Worm (Caenorhabditis elegans): ENCODE data around the gene snfc-5.

The snfc-5 gene

DNA sequence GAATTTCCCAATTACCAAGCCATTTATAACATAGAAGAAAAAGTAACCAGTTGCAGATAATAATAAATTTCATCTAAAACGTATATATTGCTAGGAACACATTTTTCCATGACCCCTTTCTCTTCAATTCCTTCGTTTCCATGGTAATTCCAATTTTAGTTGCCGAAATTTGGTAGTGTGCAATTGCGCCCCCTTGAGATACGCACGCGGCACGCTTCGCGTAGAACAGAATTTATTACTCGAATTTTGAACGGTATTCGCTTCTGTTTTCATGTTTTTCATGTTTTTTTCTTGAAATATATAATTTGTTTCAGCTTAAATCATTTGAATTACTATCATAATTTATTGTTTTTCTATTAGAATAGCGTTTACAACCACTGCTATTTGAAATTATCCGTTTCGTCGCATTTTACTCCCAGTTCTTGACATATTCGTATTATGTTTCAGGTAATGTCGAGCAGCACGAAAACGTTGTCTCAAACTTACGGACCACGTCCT lies at the start of gene snfc-5, which contains the start of gene R07E5.17:
snfc-5 (plus strand) TSS at position 448 of the 498 bp plus-strand sequence.
R07E5.17 (minus strand) TSS at position 98 of the 498 bp plus-strand sequence.
- peak; percentile 36 for TF ChIP-seq lin-13 (tag; optimal IDR thresholded peaks at IDR 0.05)
- peak; percentile 69 for TF ChIP-seq lsy-2 (tag; optimal IDR thresholded peaks at IDR 0.05)
- peak; percentile 5 for TF ChIP-seq sptf-1 (tag; optimal IDR thresholded peaks at IDR 0.05)
- TF ChIP-seq M03D4.4 (tag; optimal IDR thresholded peaks at IDR 0.05) = no peak
- TF ChIP-seq unc-62 (GFP tag; optimal IDR thresholded peaks at IDR 0.05) = no peak
- TF ChIP-seq blmp-1 (tag; optimal IDR thresholded peaks at IDR 0.05) = no peak
- peak; percentile 76 for TF ChIP-seq mep-1 (tag; optimal IDR thresholded peaks at IDR 0.05)
- TF ChIP-seq ces-1 (GFP tag; optimal IDR thresholded peaks at IDR 0.05) = peak; percentile 24
- TF ChIP-seq ceh-39 (tag; optimal IDR thresholded peaks at IDR 0.05) = peak; percentile 19
- no peak for TF ChIP-seq nhr-2 (tag; optimal IDR thresholded peaks at IDR 0.05)
- TF ChIP-seq ceh-43 (GFP tag; optimal IDR thresholded peaks at IDR 0.05) = no peak
- TF ChIP-seq cnd-1 (tag; optimal IDR thresholded peaks at IDR 0.05) = peak; percentile 2
- TF ChIP-seq unc-120 (tag; optimal IDR thresholded peaks at IDR 0.05; ENCODE audit: poor library complexity, severe bottlenecking) = peak; percentile 78
- peak; percentile 28 for TF ChIP-seq hlh-1 (tag; optimal IDR thresholded peaks at IDR 0.05)

DNA sequence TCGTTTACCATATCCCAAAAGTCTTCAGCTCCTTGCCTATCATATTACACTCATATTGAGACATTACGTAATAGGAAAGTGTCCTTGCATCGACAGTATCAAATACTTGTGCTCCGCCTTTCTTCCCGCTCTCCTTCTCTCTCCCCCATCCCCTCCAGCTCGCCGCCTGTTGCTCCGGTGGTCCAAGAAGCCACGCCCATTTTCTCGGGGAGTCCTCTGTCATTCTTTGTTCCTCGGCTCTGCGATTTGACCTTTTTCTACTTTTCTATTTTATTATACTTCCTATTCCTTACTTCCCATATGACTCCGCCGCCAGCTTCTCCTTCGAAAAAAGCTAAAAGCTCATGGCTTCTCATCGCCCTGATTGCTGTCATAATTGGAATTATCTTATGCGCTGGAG lies 48.2 kb upstream of the snfc-5 start, which contains the start of gene mnp-1:
mnp-1 (plus strand) TSS at position 211 of the 400 bp plus-strand sequence.
- TF ChIP-seq hlh-1 (tag; optimal IDR thresholded peaks at IDR 0.05) (peak; percentile 38), unc-62 (GFP tag; optimal IDR thresholded peaks at IDR 0.05) (no peak), pha-4 (tag; optimal IDR thresholded peaks at IDR 0.05) (no peak), nhr-237 (tag; optimal IDR thresholded peaks at IDR 0.05) (no peak), unc-39 (tag; optimal IDR thresholded peaks at IDR 0.05) (peak; percentile 32), zip-8 (tag; optimal IDR thresholded peaks at IDR 0.05) (peak; percentile 61), blmp-1 (tag; optimal IDR thresholded peaks at IDR 0.05) (no peak)

DNA sequence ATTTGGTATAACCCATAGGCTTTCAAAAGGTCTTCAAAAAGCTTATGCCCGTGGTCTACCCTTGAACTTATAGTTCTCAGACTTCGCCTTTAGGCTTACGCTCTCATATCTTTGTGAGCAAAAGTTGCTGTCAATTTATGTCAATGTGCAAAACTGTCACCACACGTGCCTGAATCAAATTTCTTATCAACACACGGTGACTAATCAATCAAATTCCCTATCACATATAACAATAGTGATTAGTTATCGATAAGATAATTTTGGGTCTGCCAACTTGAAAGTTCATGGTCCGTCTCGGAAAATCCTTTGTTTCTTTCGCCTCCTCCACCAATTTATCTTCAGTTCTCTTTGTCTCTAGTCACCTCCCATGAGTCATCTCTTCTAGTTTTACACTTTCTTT lies 47.1 kb upstream of the snfc-5 start:
- TF ChIP-seq sptf-1 (tag; optimal IDR thresholded peaks at IDR 0.05) (no peak), unc-62 (GFP tag; optimal IDR thresholded peaks at IDR 0.05) (peak; percentile 33)

DNA sequence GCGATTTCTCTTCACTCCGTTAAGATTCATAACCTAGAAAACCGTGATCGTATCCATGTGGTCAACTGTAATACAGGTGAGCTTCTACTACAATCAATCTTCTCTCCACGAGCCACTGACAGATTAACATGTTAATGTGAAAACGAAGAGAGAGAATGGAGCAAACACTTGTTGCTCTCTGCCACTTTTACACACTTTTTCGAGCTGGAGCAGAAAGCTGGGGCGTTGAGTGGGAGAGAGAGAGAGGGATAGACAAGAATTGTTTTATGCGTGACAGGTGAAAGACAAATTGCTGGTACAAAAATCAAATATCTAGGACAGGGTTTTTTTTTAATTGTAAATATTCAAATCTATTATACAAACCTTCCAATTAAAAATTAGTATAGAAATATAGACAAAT lies 46.2 kb upstream of the snfc-5 start:
- no peak for TF ChIP-seq sptf-1 (tag; optimal IDR thresholded peaks at IDR 0.05)
- TF ChIP-seq blmp-1 (tag; optimal IDR thresholded peaks at IDR 0.05) = no peak
- no peak for TF ChIP-seq nhr-237 (tag; optimal IDR thresholded peaks at IDR 0.05)
- TF ChIP-seq ham-2 (GFP tag; optimal IDR thresholded peaks at IDR 0.05) = no peak
- TF ChIP-seq nhr-2 (tag; optimal IDR thresholded peaks at IDR 0.05) = no peak
- TF ChIP-seq mep-1 (tag; optimal IDR thresholded peaks at IDR 0.05) = no peak
- peak; percentile 98 for TF ChIP-seq unc-62 (GFP tag; optimal IDR thresholded peaks at IDR 0.05)
- no peak for TF ChIP-seq lin-13 (tag; optimal IDR thresholded peaks at IDR 0.05)
- no peak for TF ChIP-seq elt-3 (tag; optimal IDR thresholded peaks at IDR 0.05)
- TF ChIP-seq mls-2 (tag; optimal IDR thresholded peaks at IDR 0.05) = no peak
- peak; percentile 89 for TF ChIP-seq mab-5 (tag; optimal IDR thresholded peaks at IDR 0.05)
- no peak for TF ChIP-seq bed-3 (GFP tag; optimal IDR thresholded peaks at IDR 0.05)
- TF ChIP-seq sem-2 (GFP tag; optimal IDR thresholded peaks at IDR 0.05) = no peak
- no peak for TF ChIP-seq lsy-2 (tag; optimal IDR thresholded peaks at IDR 0.05)
- TF ChIP-seq cnd-1 (tag; optimal IDR thresholded peaks at IDR 0.05) = no peak
- no peak for TF ChIP-seq elt-1 (tag; optimal IDR thresholded peaks at IDR 0.05; ENCODE audit: borderline replicate concordance, insufficient read depth)
- no peak for TF ChIP-seq drap-1 (GFP tag; optimal IDR thresholded peaks at IDR 0.05)
- TF ChIP-seq M03D4.4 (tag; optimal IDR thresholded peaks at IDR 0.05) = no peak
- TF ChIP-seq lin-32 (GFP tag; optimal IDR thresholded peaks at IDR 0.05) = no peak
- TF ChIP-seq nhr-12 (tag; optimal IDR thresholded peaks at IDR 0.05) = no peak
- no peak for TF ChIP-seq zip-8 (tag; optimal IDR thresholded peaks at IDR 0.05)
- TF ChIP-seq nhr-76 (tag; optimal IDR thresholded peaks at IDR 0.05) = no peak
- no peak for TF ChIP-seq pha-4 (tag; optimal IDR thresholded peaks at IDR 0.05)
- TF ChIP-seq ceh-43 (GFP tag; optimal IDR thresholded peaks at IDR 0.05) = no peak
- TF ChIP-seq unc-120 (tag; optimal IDR thresholded peaks at IDR 0.05; ENCODE audit: poor library complexity, severe bottlenecking) = peak; percentile 31
- no peak for TF ChIP-seq unc-39 (tag; optimal IDR thresholded peaks at IDR 0.05)
- peak; percentile 96 for TF ChIP-seq hlh-1 (tag; optimal IDR thresholded peaks at IDR 0.05)
- no peak for TF ChIP-seq ceh-39 (tag; optimal IDR thresholded peaks at IDR 0.05)

DNA sequence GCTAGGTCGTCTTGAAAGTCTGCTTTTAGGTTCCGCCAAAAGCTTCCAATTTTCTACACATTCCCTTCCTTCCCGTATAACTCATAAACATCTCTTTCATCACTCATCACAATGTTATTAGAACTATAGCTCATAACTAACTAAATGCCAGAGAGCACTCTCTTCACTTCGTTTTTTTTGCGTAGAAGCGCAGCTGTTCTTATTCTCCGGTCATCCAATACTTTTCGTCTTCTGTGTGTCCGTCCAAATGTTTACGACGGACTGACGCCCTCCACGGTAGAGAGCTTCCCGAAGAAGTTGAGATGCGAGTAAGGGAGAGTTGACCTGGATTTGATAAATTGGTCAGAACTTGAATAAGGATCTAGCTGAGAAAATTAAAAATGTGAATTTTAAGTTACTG lies 45.4 kb upstream of the snfc-5 start:
- TF ChIP-seq hlh-1 (tag; optimal IDR thresholded peaks at IDR 0.05) (peak; percentile 80), snpc-4 (tag; optimal IDR thresholded peaks at IDR 0.05) (no peak), cnd-1 (tag; optimal IDR thresholded peaks at IDR 0.05) (no peak), drap-1 (GFP tag; optimal IDR thresholded peaks at IDR 0.05) (no peak), flh-1 (GFP tag; optimal IDR thresholded peaks at IDR 0.05) (no peak), mab-5 (tag; optimal IDR thresholded peaks at IDR 0.05) (no peak)

All from whole organism, mixed stage, embryonic.